Worm (Caenorhabditis elegans) whole organism, mixed stage, embryonic: ENCODE data around the gene F45E1.2.

Experiments
- ceh-83 ChIP-seq: fragments of 200-800 bp; sonication (Bioruptor generic); optimal IDR thresholded peaks from 2 replicates; lab custom pipeline; 2018; ENCODE audit warnings: mild to moderate bottlenecking, missing genetic modification characterization, missing compliant biosample characterization
- ces-1 ChIP-seq: fragments of 150-350 bp; optimal IDR thresholded peaks from 2 replicates; lab custom pipeline; 2014; ENCODE audit warnings: missing biosample characterization, missing genetic modification reagents, missing genetic modification characterization
- drap-1 ChIP-seq: fragments of 200-800 bp; sonication (Bioruptor generic); optimal IDR thresholded peaks from 3 replicates; lab custom pipeline; 2018; ENCODE audit warnings: mild to moderate bottlenecking, missing genetic modification characterization, missing compliant biosample characterization
- elt-1 ChIP-seq: sonication (generic microtip); optimal IDR thresholded peaks from 2 replicates; lab custom pipeline; 2017; ENCODE audit warnings: missing genetic modification characterization, mild to moderate bottlenecking, missing compliant biosample characterization, antibody characterized with exemption, moderate library complexity, borderline replicate concordance; ENCODE audit not compliant: insufficient read depth
- elt-3 ChIP-seq: fragments of 150-350 bp; optimal IDR thresholded peaks from 2 replicates; lab custom pipeline; 2014; ENCODE audit warnings: missing biosample characterization, missing genetic modification characterization
- hlh-1 ChIP-seq: fragments of 150-350 bp; optimal IDR thresholded peaks from 2 replicates; lab custom pipeline; 2014; ENCODE audit warnings: missing biosample characterization, missing genetic modification reagents, missing genetic modification characterization
- lsy-2 ChIP-seq: fragments of 150-350 bp; optimal IDR thresholded peaks from 2 replicates; lab custom pipeline; 2014; ENCODE audit warnings: missing biosample characterization, missing genetic modification characterization
- mab-5 ChIP-seq: fragments of 150-350 bp; optimal IDR thresholded peaks from 2 replicates; lab custom pipeline; 2014; ENCODE audit warnings: missing biosample characterization, missing genetic modification characterization
- nhr-12 ChIP-seq: fragments of 150-350 bp; optimal IDR thresholded peaks from 2 replicates; lab custom pipeline; 2014; ENCODE audit warnings: missing biosample characterization, missing genetic modification characterization
- nhr-237 ChIP-seq: fragments of 150-350 bp; optimal IDR thresholded peaks from 2 replicates; lab custom pipeline; 2014; ENCODE audit warnings: missing biosample characterization, missing genetic modification characterization
- nhr-28 ChIP-seq: fragments of 150-350 bp; optimal IDR thresholded peaks from 2 replicates; lab custom pipeline; 2014; ENCODE audit warnings: missing biosample characterization, missing genetic modification characterization
- nhr-76 ChIP-seq: sonication (generic microtip); optimal IDR thresholded peaks from 2 replicates; lab custom pipeline; 2017; ENCODE audit warnings: missing biosample characterization, missing genetic modification characterization
- sptf-1 ChIP-seq: sonication (generic microtip); optimal IDR thresholded peaks from 2 replicates; lab custom pipeline; 2017; ENCODE audit warnings: mild to moderate bottlenecking, missing genetic modification characterization, moderate library complexity, missing compliant biosample characterization
- tbx-8 ChIP-seq: fragments of 200-800 bp; sonication (Bioruptor generic); optimal IDR thresholded peaks from 2 replicates; lab custom pipeline; 2018; ENCODE audit warnings: mild to moderate bottlenecking, missing genetic modification characterization, moderate library complexity, missing compliant biosample characterization

DNA sequence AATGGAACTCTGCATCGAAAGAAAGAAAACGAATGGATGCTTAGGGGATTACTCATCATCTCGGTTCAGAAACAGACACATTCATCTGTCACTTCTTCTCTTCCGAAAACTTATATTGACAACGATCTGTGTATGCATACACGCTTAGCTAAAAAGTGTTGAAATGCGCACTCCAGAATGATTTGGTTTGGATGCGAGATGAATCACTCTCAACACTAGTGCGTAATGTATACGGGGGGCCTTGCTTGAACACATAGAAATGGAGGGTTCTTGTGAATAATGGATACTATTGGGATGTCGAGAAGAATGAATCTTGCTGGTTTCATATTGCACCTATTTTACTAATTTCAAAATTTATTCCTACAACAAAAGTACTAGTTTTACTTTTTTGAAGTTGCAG lies 39.5 kb upstream of the F45E1.2 start:
- TF ChIP-seq nhr-28 (tag; lab: Kevin White, UChicago) (no peak), nhr-76 (tag; lab: Kevin White, UChicago) (no peak), elt-3 (tag; lab: Kevin White, UChicago) (no peak), mab-5 (tag; lab: Kevin White, UChicago) (no peak), lsy-2 (tag; lab: Kevin White, UChicago) (no peak), nhr-12 (tag; lab: Kevin White, UChicago) (no peak), nhr-237 (tag; lab: Kevin White, UChicago) (no peak), hlh-1 (tag; lab: Kevin White, UChicago) (no peak), sptf-1 (tag; lab: Kevin White, UChicago) (no peak), tbx-8 (GFP tag; lab: Kevin White, UChicago) (no peak), drap-1 (GFP tag; lab: Kevin White, UChicago) (no peak), ces-1 (GFP tag; lab: Kevin White, UChicago) (no peak), elt-1 (tag; lab: Kevin White, UChicago) (no peak), ceh-83 (GFP tag; lab: Kevin White, UChicago) (no peak)
